Fruit fly (Drosophila melanogaster): Measurements from ENCODE around the gene kto.

The kto gene

dm6 chr3L:19792717-19793437 lies 43.5 kb upstream of the kto start:
- TF ChIP-seq CG11617 (GFP tag; optimal IDR thresholded peaks at IDR 0.05) (no peak), CG5204 (GFP tag; optimal IDR thresholded peaks at IDR 0.05) (no peak), pad (GFP tag; optimal IDR thresholded peaks at IDR 0.05) (no peak), Crg-1 (GFP tag; optimal IDR thresholded peaks at IDR 0.05) (no peak), CG33017 (tag; optimal IDR thresholded peaks at IDR 0.05) (no peak), cic (GFP tag; optimal IDR thresholded peaks at IDR 0.05) (no peak), tj (GFP tag; optimal IDR thresholded peaks at IDR 0.05) (peak; percentile 58), CG14711 (tag; optimal IDR thresholded peaks at IDR 0.05) (peak; percentile 91), CG12768 (GFP tag; optimal IDR thresholded peaks at IDR 0.05) (peak; percentile 65)

DNA sequence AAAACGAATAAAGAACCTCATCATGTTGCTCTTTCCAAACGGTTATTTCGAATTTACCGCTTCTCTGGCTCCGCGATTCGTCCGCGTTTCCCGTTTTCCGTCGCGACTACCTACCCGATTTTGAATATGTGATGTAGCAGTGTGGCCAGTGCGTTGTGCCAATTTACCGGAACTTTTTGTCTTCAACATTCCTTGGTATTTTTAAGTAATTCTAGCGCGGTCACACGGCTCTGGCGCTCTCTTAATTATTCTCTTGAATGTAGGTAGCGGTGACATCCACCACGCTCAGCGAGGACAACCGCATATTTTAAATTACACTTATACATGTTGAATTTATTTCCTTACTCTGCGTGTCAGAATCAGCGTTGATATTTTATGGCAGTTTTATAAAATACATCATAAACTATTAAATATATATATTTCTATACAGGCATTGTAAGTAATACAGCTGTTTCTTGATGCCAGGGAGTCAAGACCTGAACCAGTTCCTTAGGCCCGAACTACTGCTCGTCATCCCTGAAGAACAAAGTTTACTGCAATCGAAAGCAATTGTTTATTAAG lies 42.9 kb upstream of the kto start, which contains the start of the genes CG42637, Gyc76C and SREBP:
Gene CG42637 (minus strand): TSS at position 132 of the 561 bp plus-strand sequence.
Gene Gyc76C (minus strand): TSS at position 132 of the 561 bp plus-strand sequence.
Gene SREBP (plus strand): TSS at position 498 of the 561 bp plus-strand sequence.
- TF ChIP-seq pad (GFP tag; optimal IDR thresholded peaks at IDR 0.05) (no peak), CG14711 (tag; optimal IDR thresholded peaks at IDR 0.05) (no peak), CG7101 (tag; optimal IDR thresholded peaks at IDR 0.05) (no peak), ovo (GFP tag; optimal IDR thresholded peaks at IDR 0.05) (peak; percentile 81), kay (GFP tag; ENCODE audit: borderline replicate concordance) (peak; percentile 90), bab1 (GFP tag; optimal IDR thresholded peaks at IDR 0.05) (peak; percentile 31), tj (GFP tag; optimal IDR thresholded peaks at IDR 0.05) (peak; percentile 42)

DNA sequence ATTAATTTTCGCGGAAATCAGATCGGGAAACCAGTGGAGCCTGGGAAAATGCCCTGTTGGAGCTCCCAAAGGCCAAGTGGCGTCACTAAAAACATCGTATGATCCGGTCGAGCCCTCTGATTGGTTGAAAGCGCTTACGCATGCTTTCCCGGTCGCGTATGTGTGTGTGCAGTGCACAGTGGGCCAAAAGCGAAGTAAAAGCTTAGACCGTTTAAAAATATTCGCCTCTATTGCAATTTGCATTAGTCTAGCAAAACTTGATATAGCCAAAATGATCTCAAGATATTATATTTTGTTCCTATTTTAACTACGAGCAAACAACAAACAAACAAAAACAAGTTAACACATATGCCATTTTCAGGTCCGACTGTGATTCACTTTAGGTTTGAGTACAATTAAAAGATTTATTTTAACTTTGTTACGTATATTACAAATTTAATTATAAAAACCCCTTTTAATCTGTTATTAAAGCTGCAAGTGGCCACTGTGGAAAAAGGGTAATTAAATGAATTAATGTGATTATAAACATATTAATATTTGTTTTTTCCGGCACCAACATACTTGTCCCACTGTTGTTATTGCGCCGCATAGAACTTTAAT lies 42.1 kb upstream of the kto start:
- TF ChIP-seq cnc (optimal IDR thresholded peaks at IDR 0.05) (no peak), tj (GFP tag; optimal IDR thresholded peaks at IDR 0.05) (peak; percentile 80), CG7101 (tag; optimal IDR thresholded peaks at IDR 0.05) (peak; percentile 84), CG14711 (tag; optimal IDR thresholded peaks at IDR 0.05) (peak; percentile 59), CG11617 (GFP tag; optimal IDR thresholded peaks at IDR 0.05) (peak; percentile 96), ovo (GFP tag; optimal IDR thresholded peaks at IDR 0.05) (peak; percentile 61), kay (GFP tag; ENCODE audit: borderline replicate concordance) (peak; percentile 98), CG1620 (GFP tag; optimal IDR thresholded peaks at IDR 0.05) (peak; percentile 75), toe (GFP tag; optimal IDR thresholded peaks at IDR 0.05) (peak; percentile 86), bab1 (GFP tag; optimal IDR thresholded peaks at IDR 0.05) (peak; percentile 91), CG5204 (GFP tag; optimal IDR thresholded peaks at IDR 0.05) (no peak), Clk (GFP tag; optimal IDR thresholded peaks at IDR 0.05) (peak; percentile 69), Crg-1 (GFP tag; optimal IDR thresholded peaks at IDR 0.05) (peak; percentile 85), Mnt (GFP tag; optimal IDR thresholded peaks at IDR 0.05) (peak; percentile 82), CG12768 (GFP tag; optimal IDR thresholded peaks at IDR 0.05) (peak; percentile 89), CG7045 (GFP tag; optimal IDR thresholded peaks at IDR 0.05) (peak; percentile 90), pad (GFP tag; optimal IDR thresholded peaks at IDR 0.05) (peak; percentile 71), CG33017 (tag; optimal IDR thresholded peaks at IDR 0.05) (peak; percentile 87), cic (GFP tag; optimal IDR thresholded peaks at IDR 0.05) (peak; percentile 66), Hr96 (GFP tag; optimal IDR thresholded peaks at IDR 0.05) (peak; percentile 78)

dm6 chr3L:19798978-19799377 lies 37.4 kb upstream of the kto start, which contains the start of gene Ir76a:
Gene Ir76a, plus strand, starts transcription at chr3L:19799278.
- TF ChIP-seq CG7101 (tag; optimal IDR thresholded peaks at IDR 0.05) (no peak), CG7045 (GFP tag; optimal IDR thresholded peaks at IDR 0.05) (no peak), cic (GFP tag; optimal IDR thresholded peaks at IDR 0.05) (no peak), tj (GFP tag; optimal IDR thresholded peaks at IDR 0.05) (peak; percentile 25)

dm6 chr3L:19801105-19801504 lies 35.3 kb upstream of the kto start, which contains the start of gene CG14102:
Gene CG14102, minus strand, starts transcription at chr3L:19801291.
- TF ChIP-seq Crg-1 (GFP tag; optimal IDR thresholded peaks at IDR 0.05) (no peak), Mnt (GFP tag; optimal IDR thresholded peaks at IDR 0.05) (no peak), Hr96 (GFP tag; optimal IDR thresholded peaks at IDR 0.05) (no peak), CG5204 (GFP tag; optimal IDR thresholded peaks at IDR 0.05) (no peak), kay (GFP tag; ENCODE audit: borderline replicate concordance) (no peak), cic (GFP tag; optimal IDR thresholded peaks at IDR 0.05) (no peak), CG7045 (GFP tag; optimal IDR thresholded peaks at IDR 0.05) (no peak), Clk (GFP tag; optimal IDR thresholded peaks at IDR 0.05) (no peak), CG12768 (GFP tag; optimal IDR thresholded peaks at IDR 0.05) (no peak)

DNA sequence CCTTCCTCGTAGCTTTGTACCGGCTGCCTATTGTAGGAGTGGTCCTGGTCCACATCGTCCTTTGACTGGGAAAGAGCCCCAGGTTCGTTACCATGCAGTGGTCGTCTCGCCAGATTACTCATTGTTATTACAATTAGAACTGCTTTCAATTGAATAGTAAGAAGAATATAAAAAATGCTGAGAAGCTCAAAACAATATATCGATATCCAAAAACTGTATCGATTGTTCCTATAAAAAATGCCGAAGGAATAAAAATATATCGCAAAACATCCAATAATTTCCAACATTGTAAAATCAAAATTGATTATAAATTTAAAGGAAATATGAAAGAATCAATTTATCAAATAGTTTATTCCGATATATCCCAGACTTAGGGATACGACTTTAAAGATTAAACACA lies 31.5 kb upstream of the kto start, which contains the start of the genes TORIP and Ccdc58:
Gene TORIP (minus strand): TSS at position 173 of the 400 bp plus-strand sequence.
Gene Ccdc58 (plus strand): TSS at position 274 of the 400 bp plus-strand sequence.
- TF ChIP-seq pad (GFP tag; optimal IDR thresholded peaks at IDR 0.05) (no peak), tj (GFP tag; optimal IDR thresholded peaks at IDR 0.05) (peak; percentile 75)
